Fruit fly (Drosophila melanogaster): Measurements from ENCODE around the gene CG3448.

CG3448 gene

dm6 chr3L:9457619-9458092 is 6.3 kb upstream of the CG3448 start, which contains the start of gene CG3437:
TSS of gene CG3437 (minus strand) at chr3L:9457669.
- TF ChIP-seq tai (GFP tag; optimal IDR thresholded peaks at IDR 0.05) (no peak), Myc (optimal IDR thresholded peaks at IDR 0.05) (no peak), dmrt93B (GFP tag; optimal IDR thresholded peaks at IDR 0.05) (peak; percentile 99), Rel (GFP tag; optimal IDR thresholded peaks at IDR 0.05) (peak; percentile 95), Rel (tag; optimal IDR thresholded peaks at IDR 0.05) (peak; percentile 89), Dif (GFP tag; optimal IDR thresholded peaks at IDR 0.05; ENCODE audit: partially characterized antibody) (no peak), Hnf4 (GFP tag; optimal IDR thresholded peaks at IDR 0.05) (peak; percentile 99), lola (GFP tag; optimal IDR thresholded peaks at IDR 0.05) (no peak), rgr (GFP tag; optimal IDR thresholded peaks at IDR 0.05) (peak; percentile 100), Mio (GFP tag; optimal IDR thresholded peaks at IDR 0.05) (peak; percentile 97), woc (GFP tag; optimal IDR thresholded peaks at IDR 0.05) (peak; percentile 99), CrebA (GFP tag; optimal IDR thresholded peaks at IDR 0.05; ENCODE audit: borderline replicate concordance) (no peak), sv (GFP tag; optimal IDR thresholded peaks at IDR 0.05) (peak; percentile 98), Hr83 (GFP tag; optimal IDR thresholded peaks at IDR 0.05; ENCODE audit: poor library complexity, severe bottlenecking) (peak; percentile 99), Sp1 (GFP tag; optimal IDR thresholded peaks at IDR 0.05) (peak; percentile 100), N (GFP tag; optimal IDR thresholded peaks at IDR 0.05) (no peak), fru (GFP tag; optimal IDR thresholded peaks at IDR 0.05) (peak; percentile 99), usp (GFP tag; optimal IDR thresholded peaks at IDR 0.05) (no peak), Hr78 (GFP tag; optimal IDR thresholded peaks at IDR 0.05) (no peak), OdsH (GFP tag; optimal IDR thresholded peaks at IDR 0.05) (peak; percentile 99), dsf (GFP tag; optimal IDR thresholded peaks at IDR 0.05; ENCODE audit: borderline replicate concordance) (peak; percentile 96), brk (GFP tag; optimal IDR thresholded peaks at IDR 0.05) (peak; percentile 98), Jra (GFP tag; optimal IDR thresholded peaks at IDR 0.05) (peak; percentile 98), dl (GFP tag; optimal IDR thresholded peaks at IDR 0.05; ENCODE audit: insufficient read depth in 1 of 2, partially characterized antibody in 2 of 2) (no peak), h (GFP tag; optimal IDR thresholded peaks at IDR 0.05) (peak; percentile 99), HLH106 (tag; optimal IDR thresholded peaks at IDR 0.05) (peak; percentile 99), ey (GFP tag; optimal IDR thresholded peaks at IDR 0.05) (peak; percentile 99), Abd-B (GFP tag; optimal IDR thresholded peaks at IDR 0.05) (no peak), psq (GFP tag; optimal IDR thresholded peaks at IDR 0.05) (peak; percentile 97), CG32264 (GFP tag; optimal IDR thresholded peaks at IDR 0.05) (peak; percentile 99), Vsx2 (GFP tag; optimal IDR thresholded peaks at IDR 0.05; ENCODE audit: partially characterized antibody) (no peak), pan (optimal IDR thresholded peaks at IDR 0.05) (no peak), foxo (GFP tag; optimal IDR thresholded peaks at IDR 0.05) (peak; percentile 99 to 100), sage (GFP tag; optimal IDR thresholded peaks at IDR 0.05) (peak; percentile 98), jim (GFP tag; optimal IDR thresholded peaks at IDR 0.05) (peak; percentile 91), br (GFP tag; optimal IDR thresholded peaks at IDR 0.05) (peak; percentile 99), CG9705 (GFP tag; optimal IDR thresholded peaks at IDR 0.05) (peak; percentile 99), GATAd (GFP tag; optimal IDR thresholded peaks at IDR 0.05) (peak; percentile 98), Dfd (GFP tag; optimal IDR thresholded peaks at IDR 0.05) (peak; percentile 92)

DNA sequence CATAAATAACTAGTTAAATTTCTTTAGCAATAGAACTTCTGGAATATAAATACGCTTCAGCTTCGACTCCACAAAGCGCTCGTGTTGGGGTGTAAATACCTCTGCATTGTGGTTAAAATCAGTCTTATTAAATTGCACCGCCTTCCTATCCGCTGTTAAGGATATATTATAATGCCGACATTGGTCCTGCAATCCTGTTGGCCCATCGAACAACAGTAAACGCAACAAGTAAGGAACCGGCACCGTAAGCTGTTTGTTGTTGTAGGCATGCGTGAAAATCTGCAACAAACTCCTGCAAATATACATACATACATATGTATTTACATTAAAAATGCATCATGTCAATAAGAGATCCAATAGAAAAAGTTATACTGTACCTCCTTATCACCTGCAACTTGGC is 5.0 kb upstream of the CG3448 start:
- TF ChIP-seq br (GFP tag; optimal IDR thresholded peaks at IDR 0.05) = no peak
- TF ChIP-seq OdsH (GFP tag; optimal IDR thresholded peaks at IDR 0.05) = no peak
- no peak for TF ChIP-seq Dif (GFP tag; optimal IDR thresholded peaks at IDR 0.05; ENCODE audit: partially characterized antibody)
- no peak for TF ChIP-seq dl (GFP tag; optimal IDR thresholded peaks at IDR 0.05; ENCODE audit: insufficient read depth in 1 of 2, partially characterized antibody in 2 of 2)
- TF ChIP-seq dmrt93B (GFP tag; optimal IDR thresholded peaks at IDR 0.05) = no peak
- TF ChIP-seq Sp1 (GFP tag; optimal IDR thresholded peaks at IDR 0.05) = no peak
- no peak for TF ChIP-seq fru (GFP tag; optimal IDR thresholded peaks at IDR 0.05)
- TF ChIP-seq ey (GFP tag; optimal IDR thresholded peaks at IDR 0.05) = no peak
- TF ChIP-seq h (GFP tag; optimal IDR thresholded peaks at IDR 0.05) = no peak
- no peak for TF ChIP-seq Dfd (GFP tag; optimal IDR thresholded peaks at IDR 0.05)
- no peak for TF ChIP-seq Abd-B (GFP tag; optimal IDR thresholded peaks at IDR 0.05)
- no peak for TF ChIP-seq N (GFP tag; optimal IDR thresholded peaks at IDR 0.05)

Measured in whole organism, wandering third instar larva.